Fruit fly (Drosophila melanogaster): ENCODE data around the gene sloth2.
A peak's percentile ranks its signal among the peaks of the same experiment; 100 is the strongest.

- no peak for TF ChIP-seq Hr96 (GFP tag; optimal IDR thresholded peaks at IDR 0.05)
- TF ChIP-seq tj (GFP tag; optimal IDR thresholded peaks at IDR 0.05): peak; percentile 77
- TF ChIP-seq cnc (optimal IDR thresholded peaks at IDR 0.05): no peak
Observed at dm6 chrX:6985980-6986827, 25.0 kb upstream of the sloth2 start, which contains the start of gene bou.
